Worm (Caenorhabditis elegans) whole organism, mixed stage, embryonic: ENCODE data around the gene T07E3.4.

Source experiments
- ces-1 ChIP-seq: fragments of 150-350 bp; optimal IDR thresholded peaks from 2 replicates; lab custom pipeline; 2014; ENCODE audit warnings: missing biosample characterization, missing genetic modification reagents, missing genetic modification characterization
- drap-1 ChIP-seq: fragments of 200-800 bp; sonication (Bioruptor generic); optimal IDR thresholded peaks from 3 replicates; lab custom pipeline; 2018; ENCODE audit warnings: mild to moderate bottlenecking, missing genetic modification characterization, missing compliant biosample characterization
- elt-3 ChIP-seq: fragments of 150-350 bp; optimal IDR thresholded peaks from 2 replicates; lab custom pipeline; 2014; ENCODE audit warnings: missing biosample characterization, missing genetic modification characterization
- zip-8 ChIP-seq: fragments of 150-350 bp; optimal IDR thresholded peaks from 2 replicates; lab custom pipeline; 2014; ENCODE audit warnings: missing biosample characterization, missing genetic modification characterization

ce11 chrIII:6895166-6895565, 2.6 kb upstream of the T07E3.4 start:
- TF ChIP-seq zip-8 (tag; lab: Kevin White, UChicago): no peak
- TF ChIP-seq drap-1: no peak
- no peak for TF ChIP-seq ces-1
- no peak for TF ChIP-seq elt-3 (tag; lab: Kevin White, UChicago)
